Worm (Caenorhabditis elegans) whole organism, L4/young adult: ENCODE results near the gene nspg-8.

Source experiments
- W03F9.2 ChIP-seq: fragments of 150-350 bp; optimal IDR thresholded peaks from 2 replicates; lab custom pipeline; 2014; ENCODE audit warnings: missing biosample characterization, missing genetic modification characterization
- him-1 ChIP-seq: sonication (generic microtip); optimal IDR thresholded peaks from 2 replicates; lab custom pipeline; 2016; ENCODE audit warnings: missing genotype, missing genetic modification reagents, missing genetic modification characterization, missing compliant biosample characterization

DNA sequence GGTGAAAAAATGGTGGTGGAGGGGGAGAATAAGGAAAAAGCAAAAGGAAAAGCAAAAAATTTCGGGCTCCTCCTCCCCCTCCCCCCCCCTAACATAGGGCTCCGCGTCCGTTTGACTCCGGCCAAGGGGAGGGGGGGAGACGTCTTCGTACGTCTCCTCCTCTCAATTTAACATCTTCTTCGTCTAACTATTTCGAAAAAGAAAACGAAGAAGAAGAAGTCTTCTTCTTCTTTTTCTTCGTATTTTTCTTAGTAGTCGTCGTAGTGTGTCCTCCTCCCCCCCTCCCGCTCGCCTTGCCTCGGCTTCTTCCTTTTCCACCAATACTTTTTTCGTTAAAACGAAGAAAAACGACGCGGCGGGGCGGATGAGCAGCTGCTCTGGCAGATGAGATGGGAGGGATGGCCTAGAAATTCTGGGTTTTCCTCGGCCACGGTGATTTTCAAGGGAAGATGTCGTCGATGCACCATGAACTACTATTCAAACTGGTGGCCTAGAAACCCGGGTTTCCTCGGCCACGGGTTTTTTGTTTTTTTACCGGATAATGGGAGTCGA, 45.0 kb upstream of the nspg-8 start:
- TF ChIP-seq him-1 = no peak
- no peak for TF ChIP-seq W03F9.2
